Fruit fly (Drosophila melanogaster) whole organism, prepupa: ENCODE results near the gene msl-2.

Experiments
- CG10631 ChIP-seq: fragments of 200-800 bp; sonication (Bioruptor generic); optimal IDR thresholded peaks from 2 replicates; lab custom pipeline; 2016; ENCODE audit warnings: missing biosample characterization, missing genetic modification characterization
- CG10669 ChIP-seq: fragments of 200-800 bp; sonication (Bioruptor generic); optimal IDR thresholded peaks from 3 replicates; lab custom pipeline; 2018; ENCODE audit warnings: missing biosample characterization, mild to moderate bottlenecking, missing genetic modification characterization, moderate library complexity
- CG11294 ChIP-seq: fragments of 200-800 bp; sonication (Bioruptor generic); IDR thresholded peaks from 2 replicates; pipeline ENCODE4 v1.3.6; 2022; ENCODE audit warnings: missing biosample characterization, missing genetic modification characterization
- CG11762 ChIP-seq: fragments of 200-800 bp; sonication (Bioruptor generic); optimal IDR thresholded peaks from 3 replicates; lab custom pipeline; 2016; ENCODE audit warnings: missing biosample characterization, missing genetic modification characterization; ENCODE audit not compliant: insufficient read depth
- CG15336 ChIP-seq: fragments of 200-800 bp; sonication (Bioruptor generic); IDR thresholded peaks from 2 replicates; pipeline ENCODE4 v1.3.6; 2022; ENCODE audit warnings: missing biosample characterization, missing genetic modification characterization
- CG16779 ChIP-seq: fragments of 200-800 bp; sonication (Bioruptor generic); optimal IDR thresholded peaks from 3 replicates; lab custom pipeline; 2017; ENCODE audit warnings: missing biosample characterization, mild to moderate bottlenecking, missing genetic modification characterization
- CG3032 ChIP-seq: fragments of 200-800 bp; optimal IDR thresholded peaks from 2 replicates; lab custom pipeline; 2019; ENCODE audit warnings: missing biosample characterization, mild to moderate bottlenecking, missing genetic modification characterization, moderate library complexity
- CG31627 ChIP-seq: fragments of 200-800 bp; sonication (Bioruptor generic); optimal IDR thresholded peaks from 3 replicates; lab custom pipeline; 2016; ENCODE audit warnings: missing biosample characterization, missing genetic modification characterization
- CG32006 ChIP-seq: fragments of 200-800 bp; sonication (Bioruptor generic); optimal IDR thresholded peaks from 3 replicates; lab custom pipeline; 2017; ENCODE audit warnings: missing biosample characterization, mild to moderate bottlenecking, missing genetic modification characterization
- CG3919 ChIP-seq: fragments of 200-800 bp; sonication (Bioruptor generic); optimal IDR thresholded peaks from 3 replicates; lab custom pipeline; 2016; ENCODE audit warnings: missing biosample characterization, missing genetic modification characterization
- CG4318 ChIP-seq: fragments of 200-800 bp; sonication (Bioruptor generic); optimal IDR thresholded peaks from 3 replicates; lab custom pipeline; 2017; ENCODE audit warnings: missing biosample characterization, mild to moderate bottlenecking, missing genetic modification characterization
- CG6163 ChIP-seq: fragments of 200-800 bp; sonication (Bioruptor generic); IDR thresholded peaks from 3 replicates; pipeline ENCODE4 v1.3.6; 2022; ENCODE audit warnings: missing biosample characterization, missing genetic modification characterization
- CG6276 ChIP-seq: fragments of 200-800 bp; sonication (Bioruptor generic); optimal IDR thresholded peaks from 2 replicates; lab custom pipeline; 2017; ENCODE audit warnings: missing biosample characterization, mild to moderate bottlenecking, missing genetic modification characterization
- CG6808 ChIP-seq: fragments of 200-800 bp; sonication (Bioruptor generic); optimal IDR thresholded peaks from 3 replicates; lab custom pipeline; 2017; ENCODE audit warnings: missing biosample characterization, missing genetic modification characterization, mild to moderate bottlenecking, moderate library complexity, missing genetic modification reagents
- CG7368 ChIP-seq: fragments of 200-800 bp; sonication (Bioruptor generic); optimal IDR thresholded peaks from 3 replicates; lab custom pipeline; 2016; ENCODE audit warnings: missing biosample characterization, missing genetic modification characterization
- CG8119 ChIP-seq: fragments of 200-800 bp; sonication (Bioruptor generic); IDR thresholded peaks from 3 replicates; pipeline ENCODE4 v1.3.6; 2022; ENCODE audit warnings: missing biosample characterization, missing genetic modification characterization
- Eip78C ChIP-seq: fragments of 200-800 bp; sonication (Bioruptor generic); peaks from one replicate; lab custom pipeline; 2016; ENCODE audit warnings: missing biosample characterization, missing genetic modification characterization
- Eip93F ChIP-seq: fragments of 200-800 bp; sonication (Bioruptor generic); optimal IDR thresholded peaks from 2 replicates; lab custom pipeline; 2016; ENCODE audit warnings: missing biosample characterization, mild to moderate bottlenecking, missing genetic modification characterization
- Ets21C ChIP-seq: fragments of 200-800 bp; sonication (Bioruptor generic); optimal IDR thresholded peaks from 3 replicates; lab custom pipeline; 2016; ENCODE audit warnings: missing biosample characterization, missing genetic modification characterization
- Ets96B ChIP-seq: fragments of 200-800 bp; optimal IDR thresholded peaks from 2 replicates; lab custom pipeline; 2019; ENCODE audit warnings: missing biosample characterization, mild to moderate bottlenecking, missing genetic modification characterization, moderate library complexity
- Hr39 ChIP-seq: fragments of 200-800 bp; sonication (Bioruptor generic); optimal IDR thresholded peaks from 2 replicates; lab custom pipeline; 2016; ENCODE audit warnings: missing biosample characterization, missing genetic modification characterization
- Hr4 ChIP-seq: fragments of 200-800 bp; sonication (Bioruptor generic); optimal IDR thresholded peaks from 3 replicates; lab custom pipeline; 2016; ENCODE audit warnings: missing biosample characterization, missing genetic modification characterization
- Lpt ChIP-seq: fragments of 200-800 bp; sonication (Bioruptor generic); optimal IDR thresholded peaks from 3 replicates; lab custom pipeline; 2016; ENCODE audit warnings: missing biosample characterization, missing genetic modification characterization
- Met ChIP-seq: fragments of 200-800 bp; sonication (Bioruptor generic); optimal IDR thresholded peaks from 3 replicates; lab custom pipeline; 2016; ENCODE audit warnings: missing biosample characterization, missing genetic modification characterization
- Sox102F ChIP-seq: fragments of 200-800 bp; sonication (Bioruptor generic); optimal IDR thresholded peaks from 2 replicates; lab custom pipeline; 2016; ENCODE audit warnings: missing biosample characterization, mild to moderate bottlenecking, missing genetic modification characterization
- Sox15 ChIP-seq: fragments of 200-800 bp; sonication (Bioruptor generic); optimal IDR thresholded peaks from 3 replicates; lab custom pipeline; 2016; ENCODE audit warnings: missing biosample characterization, missing genetic modification characterization
- achi ChIP-seq: fragments of 200-800 bp; sonication (Bioruptor generic); optimal IDR thresholded peaks from 3 replicates; lab custom pipeline; 2016; ENCODE audit warnings: missing biosample characterization, missing genetic modification characterization
- dac ChIP-seq: fragments of 200-800 bp; sonication (Bioruptor generic); optimal IDR thresholded peaks from 2 replicates; lab custom pipeline; 2017; ENCODE audit warnings: missing biosample characterization, mild to moderate bottlenecking, missing genetic modification characterization
- dsx ChIP-seq: fragments of 200-800 bp; optimal IDR thresholded peaks from 3 replicates; lab custom pipeline; 2019; ENCODE audit warnings: missing biosample characterization, mild to moderate bottlenecking, missing genetic modification characterization, moderate library complexity; ENCODE audit not compliant: poor library complexity, severe bottlenecking
- eg ChIP-seq: fragments of 200-800 bp; sonication (Bioruptor generic); IDR thresholded peaks from 3 replicates; pipeline ENCODE4 v1.3.6; 2022; ENCODE audit warnings: missing biosample characterization, missing genetic modification characterization
- esn ChIP-seq: fragments of 200-800 bp; sonication (Bioruptor generic); optimal IDR thresholded peaks from 2 replicates; lab custom pipeline; 2016; ENCODE audit warnings: missing biosample characterization, mild to moderate bottlenecking, missing genetic modification characterization, moderate library complexity
- fd59A ChIP-seq: fragments of 200-800 bp; sonication (Bioruptor generic); optimal IDR thresholded peaks from 2 replicates; lab custom pipeline; 2017; ENCODE audit warnings: missing biosample characterization, mild to moderate bottlenecking, missing genetic modification characterization, missing genetic modification reagents
- fd85E ChIP-seq: fragments of 200-800 bp; sonication (Bioruptor generic); optimal IDR thresholded peaks from 3 replicates; lab custom pipeline; 2016; ENCODE audit warnings: missing biosample characterization, missing genetic modification characterization
- lz ChIP-seq: fragments of 200-800 bp; sonication (Bioruptor generic); optimal IDR thresholded peaks from 3 replicates; lab custom pipeline; 2016; ENCODE audit warnings: missing biosample characterization, missing genetic modification characterization
- pdm3 ChIP-seq: fragments of 200-800 bp; sonication (Bioruptor generic); optimal IDR thresholded peaks from 3 replicates; lab custom pipeline; 2016; ENCODE audit warnings: missing biosample characterization, missing genetic modification characterization
- salr ChIP-seq, 2 experiments: fragments of 200-800 bp; sonication (Bioruptor generic); optimal IDR thresholded peaks; 3 replicates each; lab custom pipeline; 2016 to 2018; ENCODE audit warnings: missing biosample characterization in 2 of 2, missing genetic modification characterization in 2 of 2, mild to moderate bottlenecking in 1 of 2
- spab ChIP-seq: fragments of 200-800 bp; sonication (Bioruptor generic); optimal IDR thresholded peaks from 2 replicates; lab custom pipeline; 2017; ENCODE audit warnings: missing biosample characterization, mild to moderate bottlenecking, missing genetic modification characterization, missing genetic modification reagents
- ss ChIP-seq, 2 experiments: fragments of 200-800 bp; sonication (Bioruptor generic); optimal IDR thresholded peaks; 2 replicates in 1 of 2; 3 replicates in 1 of 2; lab custom pipeline; 2017 to 2018; ENCODE audit warnings: mild to moderate bottlenecking in 2 of 2, missing biosample characterization in 2 of 2, missing genetic modification characterization in 2 of 2, moderate library complexity in 1 of 2
- svp ChIP-seq: fragments of 200-800 bp; sonication (Bioruptor generic); peaks from one replicate; lab custom pipeline; 2016; ENCODE audit warnings: missing biosample characterization, missing genetic modification characterization
- topi ChIP-seq: fragments of 200-800 bp; sonication (Bioruptor generic); optimal IDR thresholded peaks from 3 replicates; lab custom pipeline; 2016; ENCODE audit warnings: missing biosample characterization, missing genetic modification characterization
- vri ChIP-seq: fragments of 200-800 bp; sonication (Bioruptor generic); optimal IDR thresholded peaks from 3 replicates; lab custom pipeline; 2016; ENCODE audit warnings: missing biosample characterization, mild to moderate bottlenecking, missing genetic modification characterization

Gene msl-2

dm6 chr2L:3485506-3485905, 19.6 kb upstream of the msl-2 start (continued):
- no peak for TF ChIP-seq ss (GFP tag; optimal IDR thresholded peaks at IDR 0.05; lab: Kevin White, UChicago)
- no peak for TF ChIP-seq Ets21C
- peak; percentile 36 for TF ChIP-seq CG6276
- peak; percentile 23 for TF ChIP-seq CG4318 (GFP tag; lab: Kevin White, UChicago)
- no peak for TF ChIP-seq CG3919 (GFP tag; lab: Kevin White, UChicago)
- no peak for TF ChIP-seq achi (GFP tag; lab: Kevin White, UChicago)
- TF ChIP-seq esn, result no peak
- no peak for TF ChIP-seq CG6808 (GFP tag; lab: Kevin White, UChicago)
- TF ChIP-seq CG10669 (GFP tag; lab: Kevin White, UChicago), result no peak
- peak; percentile 13 for TF ChIP-seq dac (GFP tag; lab: Kevin White, UChicago)
- no peak for TF ChIP-seq CG7368
- no peak for TF ChIP-seq Eip93F
- TF ChIP-seq CG8119 (GFP tag; lab: Robert Waterston, UW), result peak; percentile 76
- peak; percentile 30 for TF ChIP-seq Eip78C (GFP tag; lab: Kevin White, UChicago)
- peak; percentile 69 for TF ChIP-seq CG32006 (GFP tag; lab: Kevin White, UChicago)
- TF ChIP-seq dsx (GFP tag; lab: Kevin White, UChicago), result no peak
- TF ChIP-seq CG11762 (GFP tag; lab: Kevin White, UChicago), result no peak
- peak; percentile 62 for TF ChIP-seq Hr4 (GFP tag; lab: Kevin White, UChicago)
- no peak for TF ChIP-seq CG11294 (GFP tag; lab: Robert Waterston, UW)
- TF ChIP-seq, all 60 proteins: peak for 14

DNA sequence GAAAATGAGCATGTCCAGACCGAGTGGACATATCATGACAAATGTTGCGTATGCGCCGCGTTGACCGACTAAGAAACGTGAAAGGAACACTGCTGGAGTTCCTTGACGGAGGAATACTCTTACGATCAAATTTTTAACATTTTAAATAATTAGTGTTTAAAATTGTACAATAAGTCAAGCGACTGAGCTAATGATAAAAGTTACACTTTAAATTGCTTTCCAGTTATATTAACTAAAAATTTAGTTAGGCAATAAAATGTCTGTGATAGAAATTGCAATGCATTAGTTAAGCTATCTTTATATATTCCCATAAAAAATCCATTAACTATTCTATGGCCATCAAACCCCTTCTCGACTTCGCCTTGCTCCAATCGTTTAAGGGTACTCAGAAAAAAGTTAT, 18.8 kb upstream of the msl-2 start:
- TF ChIP-seq svp (GFP tag; lab: Kevin White, UChicago) (peak; percentile 19), esn (no peak), Sox15 (no peak), ss (GFP tag; optimal IDR thresholded peaks at IDR 0.05; lab: Kevin White, UChicago) (no peak), CG10669 (GFP tag; lab: Kevin White, UChicago) (no peak), CG15336 (peak; percentile 28; the same call in 1 of the 2 replicates), Hr4 (GFP tag; lab: Kevin White, UChicago) (peak; percentile 26), pdm3 (GFP tag; lab: Kevin White, UChicago) (no peak), CG11762 (GFP tag; lab: Kevin White, UChicago) (no peak), CG8119 (GFP tag; lab: Robert Waterston, UW) (peak; percentile 21; the same call in 1 of the 3 replicates), Eip78C (GFP tag; lab: Kevin White, UChicago) (peak; percentile 52), Lpt (GFP tag; lab: Kevin White, UChicago) (no peak), CG11294 (GFP tag; lab: Robert Waterston, UW) (no peak), CG32006 (GFP tag; lab: Kevin White, UChicago) (peak; percentile 54)

dm6 chr2L:3483672-3484071, 17.8 kb upstream of the msl-2 start:
- peak; percentile 28 for TF ChIP-seq CG32006 (GFP tag; lab: Kevin White, UChicago)
- TF ChIP-seq CG16779 (tag; lab: Kevin White, UChicago), result no peak
- peak; percentile 57; the same call in 1 of the 2 replicates for TF ChIP-seq CG15336
- no peak for TF ChIP-seq Ets96B (tag; lab: Kevin White, UChicago)
- TF ChIP-seq CG8119 (GFP tag; lab: Robert Waterston, UW), result 0 out of 3 replicates have a peak, but pooled peaks have one; percentile 30
- no peak for TF ChIP-seq fd59A (GFP tag; lab: Kevin White, UChicago)
- no peak for TF ChIP-seq fd85E (GFP tag; lab: Kevin White, UChicago)
- peak; percentile 57; the same call in 1 of the 3 replicates for TF ChIP-seq eg
- TF ChIP-seq CG6808 (GFP tag; lab: Kevin White, UChicago), result no peak
- peak; percentile 3 for TF ChIP-seq CG6276
- no peak for TF ChIP-seq salr (GFP tag; optimal IDR thresholded peaks at IDR 0.05; lab: Kevin White, UChicago)

DNA sequence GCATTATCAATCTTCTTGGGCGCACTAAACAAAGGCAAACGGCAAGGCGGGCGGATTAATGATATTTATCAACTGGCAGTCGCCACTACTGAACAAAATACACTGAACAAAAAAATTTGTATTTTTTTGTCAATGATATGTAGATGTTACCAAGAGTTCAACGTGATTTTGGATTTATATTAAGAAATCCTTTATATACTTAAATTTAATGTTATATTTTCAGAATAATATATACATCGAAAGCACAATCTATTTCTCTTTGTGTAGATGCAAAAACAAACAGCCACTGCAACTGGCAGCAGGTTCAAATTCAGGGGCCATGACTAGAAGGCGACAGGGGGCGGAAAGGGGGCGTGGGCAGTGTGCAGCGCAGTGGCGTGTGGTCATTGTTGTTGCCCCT, 16.8 kb upstream of the msl-2 start:
- TF ChIP-seq CG4318 (GFP tag; lab: Kevin White, UChicago) (peak; percentile 64), CG16779 (tag; lab: Kevin White, UChicago) (peak; percentile 10), topi (GFP tag; lab: Kevin White, UChicago) (no peak), CG7368 (no peak), Eip78C (GFP tag; lab: Kevin White, UChicago) (peak; percentile 84), Hr4 (GFP tag; lab: Kevin White, UChicago) (peak; percentile 76), spab (GFP tag; lab: Kevin White, UChicago) (peak; percentile 34), salr (GFP tag; optimal IDR thresholded peaks at IDR 0.05; lab: Kevin White, UChicago) (peak in 1 of 2 experiments; percentile 62), Ets96B (tag; lab: Kevin White, UChicago) (no peak), fd85E (GFP tag; lab: Kevin White, UChicago) (no peak), lz (GFP tag; lab: Kevin White, UChicago) (no peak), eg (peak; percentile 90), CG11294 (GFP tag; lab: Robert Waterston, UW) (peak; percentile 69), CG3919 (GFP tag; lab: Kevin White, UChicago) (peak; percentile 56), CG10631 (GFP tag; lab: Kevin White, UChicago) (peak; percentile 50), CG3032 (tag; lab: Kevin White, UChicago) (no peak), CG10669 (GFP tag; lab: Kevin White, UChicago) (peak; percentile 54), fd59A (GFP tag; lab: Kevin White, UChicago) (peak; percentile 28), Sox102F (GFP tag; lab: Kevin White, UChicago) (no peak), CG31627 (GFP tag; lab: Kevin White, UChicago) (no peak), Hr39 (GFP tag; lab: Kevin White, UChicago) (no peak), Met (no peak), vri (no peak), CG6163 (GFP tag; lab: Robert Waterston, UW) (peak; percentile 74), Lpt (GFP tag; lab: Kevin White, UChicago) (peak; percentile 45), CG8119 (GFP tag; lab: Robert Waterston, UW) (peak; percentile 90)
